Worm (Caenorhabditis elegans): ENCODE data around the gene tag-294.
A peak's percentile ranks its signal among the peaks of the same experiment; 100 is the strongest.

- TF ChIP-seq tbx-2 (tag; optimal IDR thresholded peaks at IDR 0.05) (peak; percentile 24), che-1 (tag; optimal IDR thresholded peaks at IDR 0.05) (no peak), F13H6.1 (tag; optimal IDR thresholded peaks at IDR 0.05) (no peak), nfya-1 (tag; optimal IDR thresholded peaks at IDR 0.05) (peak; percentile 46), ceh-6 (GFP tag; optimal IDR thresholded peaks at IDR 0.05) (no peak), pros-1 (tag; optimal IDR thresholded peaks at IDR 0.05) (no peak)
Observed at ce11 chrX:5775804-5776252, 12.6 kb upstream of the tag-294 start.
